Worm (Caenorhabditis elegans) whole organism, late embryonic: Measurements from ENCODE around the gene K05B2.4.

ENCODE experiments used
- elt-4 ChIP-seq: sonication (generic microtip); optimal IDR thresholded peaks from 2 replicates; lab custom pipeline; 2016; ENCODE audit warnings: missing genetic modification characterization, missing compliant biosample characterization
- pqm-1 ChIP-seq: sonication (generic microtip); optimal IDR thresholded peaks from 2 replicates; lab custom pipeline; 2016; ENCODE audit warnings: missing genetic modification characterization, missing compliant biosample characterization
- rnt-1 ChIP-seq: sonication (generic microtip); optimal IDR thresholded peaks from 2 replicates; lab custom pipeline; 2016; ENCODE audit warnings: missing genetic modification characterization, missing compliant biosample characterization

ce11 chrX:4969228-4969627, 48.4 kb upstream of the K05B2.4 start, which contains the start of gene M03F4.6:
- TF ChIP-seq pqm-1 (tag; lab: Kevin White, UChicago) (no peak), elt-4 (tag; lab: Kevin White, UChicago) (no peak), rnt-1 (tag; lab: Kevin White, UChicago) (no peak)
